Worm (Caenorhabditis elegans): ENCODE results near the gene H43E16.1.

DNA sequence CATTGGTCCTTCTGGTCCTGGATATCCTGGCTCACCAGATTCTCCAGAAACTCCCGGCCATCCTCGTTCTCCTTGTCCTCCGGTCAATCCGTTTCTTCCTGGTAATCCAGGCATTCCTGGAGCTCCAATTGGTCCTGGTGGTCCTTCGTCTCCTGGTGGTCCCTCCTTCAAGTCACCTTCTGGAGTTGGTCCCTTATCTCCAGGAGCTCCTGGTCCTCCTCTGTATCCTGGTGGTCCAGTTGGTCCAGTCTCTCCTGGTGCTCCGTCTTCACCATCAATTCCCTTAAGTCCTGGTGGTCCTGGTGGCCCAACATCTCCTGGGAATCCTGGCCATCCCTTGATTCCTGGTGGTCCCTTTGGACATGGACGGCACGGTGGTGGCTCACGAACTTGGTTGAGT, 36.5 kb downstream of the H43E16.1 start:
- TF ChIP-seq egl-27 (tag; optimal IDR thresholded peaks at IDR 0.05) (no peak), elt-2 (tag; optimal IDR thresholded peaks at IDR 0.05) (no peak), C04F5.9 (tag; optimal IDR thresholded peaks at IDR 0.05) (no peak), mef-2 (tag; optimal IDR thresholded peaks at IDR 0.05) (no peak), nhr-12 (tag; optimal IDR thresholded peaks at IDR 0.05) (no peak), ces-1 (GFP tag; optimal IDR thresholded peaks at IDR 0.05) (no peak), ama-1 (optimal IDR thresholded peaks at IDR 0.05) (no peak), fos-1 (tag; optimal IDR thresholded peaks at IDR 0.05) (no peak), dpl-1 (GFP tag; optimal IDR thresholded peaks at IDR 0.05) (no peak)

Data from whole organism, L1 larva.